Fruit fly (Drosophila melanogaster): ENCODE results near the gene Lk6.

Gene Lk6

DNA sequence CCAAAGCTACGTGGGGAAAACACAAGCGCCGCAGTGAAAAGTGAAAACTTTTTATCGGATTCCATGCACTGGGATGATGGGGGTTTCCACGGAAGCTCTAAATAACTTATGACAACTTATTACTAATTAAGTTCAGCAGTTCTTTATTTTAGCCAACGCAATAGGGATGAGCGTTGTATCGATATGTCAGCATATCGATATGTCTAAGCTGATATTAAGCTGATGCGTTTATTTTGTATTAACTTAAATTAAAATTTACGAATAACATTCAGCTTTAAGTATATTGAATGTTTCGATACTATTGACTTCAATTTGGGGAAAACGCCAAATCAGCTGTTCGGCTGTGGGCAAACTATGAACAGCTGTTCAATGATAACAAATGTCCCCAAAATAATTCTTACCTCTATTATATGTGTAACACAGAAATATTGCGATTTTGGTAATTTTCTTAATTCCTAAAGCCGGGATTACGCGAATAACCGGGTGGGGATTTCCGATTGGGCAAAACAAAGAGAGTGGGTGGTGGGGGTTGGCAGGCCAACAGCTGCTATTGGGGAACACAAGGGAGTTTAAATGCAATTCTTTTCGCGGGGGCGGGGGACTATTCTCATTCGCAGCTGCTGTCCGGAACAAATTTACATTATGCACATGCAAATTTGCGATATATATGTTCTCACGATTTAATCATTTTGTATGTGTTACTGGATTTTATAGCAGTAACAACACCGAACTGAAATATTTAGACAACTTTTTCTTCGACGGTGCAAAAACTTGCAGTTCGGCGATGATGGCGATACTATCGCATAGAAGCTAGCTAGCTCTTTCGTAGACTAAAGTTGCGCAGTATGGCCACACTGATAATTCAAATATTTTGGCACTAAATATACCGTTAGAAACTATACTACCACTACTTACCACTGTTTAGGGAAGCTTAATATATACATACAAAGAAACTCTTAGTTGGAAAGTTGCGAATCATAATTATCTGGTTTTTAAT is 14.7 kb downstream of the Lk6 start, which contains the start of gene CG6923 (continued):
- TF ChIP-seq dimm (GFP tag; IDR thresholded peaks at IDR 0.05) = no peak
- TF ChIP-seq corto (GFP tag; optimal IDR thresholded peaks at IDR 0.05) = no peak
- no peak for TF ChIP-seq CG14441 (GFP tag; IDR thresholded peaks at IDR 0.05)
- peak; percentile 75 for TF ChIP-seq nerfin-2 (GFP tag; IDR thresholded peaks at IDR 0.05; ENCODE audit: partially characterized antibody)
- TF ChIP-seq hb (GFP tag; IDR thresholded peaks at IDR 0.05; ENCODE audit: partially characterized antibody) = peak; percentile 87
- peak; percentile 43 for TF ChIP-seq trem (tag; optimal IDR thresholded peaks at IDR 0.05)
- TF ChIP-seq Taf1 (GFP tag; IDR thresholded peaks at IDR 0.05) = no peak
- no peak for TF ChIP-seq CG18599 (GFP tag; optimal IDR thresholded peaks at IDR 0.05)
- peak; percentile 78 for TF ChIP-seq pzg (GFP tag; optimal IDR thresholded peaks at IDR 0.05)
- no peak for TF ChIP-seq CG10543 (GFP tag; optimal IDR thresholded peaks at IDR 0.05)
- TF ChIP-seq CG6813 (GFP tag; optimal IDR thresholded peaks at IDR 0.05) = no peak
- peak; percentile 92 for TF ChIP-seq CG6791 (GFP tag; IDR thresholded peaks at IDR 0.05; ENCODE audit: partially characterized antibody)
- no peak for TF ChIP-seq pan (optimal IDR thresholded peaks at IDR 0.05)
- no peak for TF ChIP-seq pan (GFP tag; optimal IDR thresholded peaks at IDR 0.05 in 1 of 2, IDR thresholded peaks at IDR 0.05 in 1 of 2)
- no peak for TF ChIP-seq Dbx (GFP tag; IDR thresholded peaks at IDR 0.05)
- TF ChIP-seq stwl (tag; optimal IDR thresholded peaks at IDR 0.05) = peak; percentile 29
- no peak for TF ChIP-seq Chrac-16 (GFP tag; optimal IDR thresholded peaks at IDR 0.05)
- TF ChIP-seq CG11560 (tag; IDR thresholded peaks at IDR 0.05) = no peak
- TF ChIP-seq CG4328 (GFP tag; optimal IDR thresholded peaks at IDR 0.05) = no peak
- TF ChIP-seq Rfx (GFP tag; IDR thresholded peaks at IDR 0.05) = 0 out of 2 replicates have a peak, but pooled peaks have one; percentile 34
- TF ChIP-seq row (GFP tag; IDR thresholded peaks at IDR 0.05) = peak; percentile 70
- TF ChIP-seq Eip74EF (GFP tag; optimal IDR thresholded peaks at IDR 0.05) = no peak
- no peak for TF ChIP-seq CG17612 (GFP tag; IDR thresholded peaks at IDR 0.05)
- no peak for TF ChIP-seq disco-r (GFP tag; optimal IDR thresholded peaks at IDR 0.05)
- no peak for TF ChIP-seq prd (optimal IDR thresholded peaks at IDR 0.05)
- no peak for TF ChIP-seq prd (GFP tag; IDR thresholded peaks at IDR 0.05)
- no peak for TF ChIP-seq ham (GFP tag; IDR thresholded peaks at IDR 0.05)
- TF ChIP-seq usp (GFP tag; optimal IDR thresholded peaks at IDR 0.05) = no peak
- TF ChIP-seq CG17385 (GFP tag; optimal IDR thresholded peaks at IDR 0.05) = no peak
- no peak for TF ChIP-seq CG3407 (GFP tag; optimal IDR thresholded peaks at IDR 0.05)
- TF ChIP-seq gt (GFP tag; IDR thresholded peaks at IDR 0.05) = no peak
- no peak for TF ChIP-seq CG12299 (tag; optimal IDR thresholded peaks at IDR 0.05)

DNA sequence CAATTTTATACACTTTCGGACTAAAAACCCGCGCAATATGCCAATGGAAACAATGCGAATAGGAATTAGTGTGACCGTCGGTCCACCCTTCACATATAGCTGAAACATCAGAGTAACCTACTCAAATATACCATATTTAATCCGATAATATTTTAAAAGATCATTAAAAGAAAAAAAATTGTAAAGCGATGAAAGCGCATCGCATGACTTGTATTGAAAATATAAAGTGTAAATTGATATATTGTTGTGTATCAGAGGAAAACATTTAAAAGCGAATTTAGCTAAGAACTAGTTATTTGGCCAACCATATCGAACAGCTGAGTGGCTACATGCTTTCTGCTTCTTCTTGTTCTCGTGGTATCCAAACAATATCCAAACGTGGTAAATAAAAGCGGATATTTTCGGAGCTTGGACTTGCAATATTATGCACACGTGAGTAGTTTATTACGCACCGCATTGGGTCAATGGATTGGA is 22.5 kb downstream of the Lk6 start, which contains the start of the genes Blm and CG14722:
Blm (minus strand) TSS at position 54 of the 474 bp plus-strand sequence.
CG14722 (plus strand) TSS at position 161 of the 474 bp plus-strand sequence.
- TF ChIP-seq ftz-f1 (GFP tag; optimal IDR thresholded peaks at IDR 0.05) (no peak), da (GFP tag; optimal IDR thresholded peaks at IDR 0.05) (no peak), CG13424 (tag; optimal IDR thresholded peaks at IDR 0.05) (no peak), Stat92E (GFP tag; optimal IDR thresholded peaks at IDR 0.05) (no peak), MTF-1 (GFP tag; optimal IDR thresholded peaks at IDR 0.05; ENCODE audit: borderline replicate concordance) (no peak), CG10431 (GFP tag; optimal IDR thresholded peaks at IDR 0.05) (peak; percentile 16), Fer1 (GFP tag; optimal IDR thresholded peaks at IDR 0.05) (no peak), CG34224 (GFP tag; IDR thresholded peaks at IDR 0.05; ENCODE audit: partially characterized antibody) (no peak), unc-4 (GFP tag; IDR thresholded peaks at IDR 0.05; ENCODE audit: partially characterized antibody) (peak; percentile 45; the same call in 1 of the 2 replicates), CG10209 (GFP tag; optimal IDR thresholded peaks at IDR 0.05) (no peak), dmrt11E (tag; optimal IDR thresholded peaks at IDR 0.05) (no peak), Blimp-1 (GFP tag; optimal IDR thresholded peaks at IDR 0.05) (no peak), stwl (tag; optimal IDR thresholded peaks at IDR 0.05) (peak; percentile 34), CG12155 (GFP tag; optimal IDR thresholded peaks at IDR 0.05) (no peak), CG12219 (GFP tag; optimal IDR thresholded peaks at IDR 0.05) (no peak), CG14965 (GFP tag; optimal IDR thresholded peaks at IDR 0.05; ENCODE audit: borderline replicate concordance) (no peak), CG32772 (GFP tag; IDR thresholded peaks at IDR 0.05) (no peak)
